Worm (Caenorhabditis elegans) whole organism, midembryonic: ENCODE measurements around the gene znf-474.

Experiments
- T22C8.4 ChIP-seq: fragments of 200-800 bp; sonication (Bioruptor generic); IDR thresholded peaks from 2 replicates; pipeline ENCODE4 v1.3.6; 2022; ENCODE audit warnings: missing genetic modification characterization, missing compliant biosample characterization
- cog-1 ChIP-seq: sonication (generic microtip); optimal IDR thresholded peaks from 2 replicates; lab custom pipeline; 2016; ENCODE audit warnings: missing genetic modification characterization, missing compliant biosample characterization
- flt-1 ChIP-seq: fragments of 200-800 bp; sonication (Bioruptor generic); IDR thresholded peaks from 2 replicates; pipeline ENCODE4 v1.3.6; 2022; ENCODE audit warnings: missing genetic modification characterization, missing compliant biosample characterization
- klf-2 ChIP-seq: fragments of 200-800 bp; sonication (Bioruptor generic); conservative IDR thresholded peaks from 2 replicates; pipeline ENCODE4 v1.3.6; 2022; ENCODE audit warnings: missing genetic modification reagents, missing genetic modification characterization, missing compliant biosample characterization
- med-1 ChIP-seq: sonication (generic microtip); optimal IDR thresholded peaks from 2 replicates; lab custom pipeline; 2017; ENCODE audit warnings: missing genetic modification characterization, mild to moderate bottlenecking, missing compliant biosample characterization, antibody characterized with exemption, missing genetic modification reagents; ENCODE audit not compliant: insufficient read depth
- ref-1 ChIP-seq: fragments of 200-800 bp; sonication (Bioruptor generic); conservative IDR thresholded peaks from 2 replicates; pipeline ENCODE4 v1.3.6; 2022; ENCODE audit warnings: missing genetic modification reagents, missing genetic modification characterization, missing compliant biosample characterization
- tab-1 ChIP-seq: fragments of 200-800 bp; sonication (Bioruptor generic); IDR thresholded peaks from 2 replicates; pipeline ENCODE4 v1.3.6; 2022; ENCODE audit warnings: missing genetic modification characterization, missing compliant biosample characterization
- ztf-23 ChIP-seq: fragments of 200-800 bp; sonication (Bioruptor generic); IDR thresholded peaks from 2 replicates; pipeline ENCODE4 v1.3.6; 2022; ENCODE audit warnings: missing genetic modification reagents, missing genetic modification characterization, missing compliant biosample characterization
- ztf-29 ChIP-seq: fragments of 200-800 bp; sonication (Bioruptor generic); IDR thresholded peaks from 2 replicates; pipeline ENCODE4 v1.3.6; 2022; ENCODE audit warnings: missing genetic modification reagents, missing genetic modification characterization, missing compliant biosample characterization

DNA sequence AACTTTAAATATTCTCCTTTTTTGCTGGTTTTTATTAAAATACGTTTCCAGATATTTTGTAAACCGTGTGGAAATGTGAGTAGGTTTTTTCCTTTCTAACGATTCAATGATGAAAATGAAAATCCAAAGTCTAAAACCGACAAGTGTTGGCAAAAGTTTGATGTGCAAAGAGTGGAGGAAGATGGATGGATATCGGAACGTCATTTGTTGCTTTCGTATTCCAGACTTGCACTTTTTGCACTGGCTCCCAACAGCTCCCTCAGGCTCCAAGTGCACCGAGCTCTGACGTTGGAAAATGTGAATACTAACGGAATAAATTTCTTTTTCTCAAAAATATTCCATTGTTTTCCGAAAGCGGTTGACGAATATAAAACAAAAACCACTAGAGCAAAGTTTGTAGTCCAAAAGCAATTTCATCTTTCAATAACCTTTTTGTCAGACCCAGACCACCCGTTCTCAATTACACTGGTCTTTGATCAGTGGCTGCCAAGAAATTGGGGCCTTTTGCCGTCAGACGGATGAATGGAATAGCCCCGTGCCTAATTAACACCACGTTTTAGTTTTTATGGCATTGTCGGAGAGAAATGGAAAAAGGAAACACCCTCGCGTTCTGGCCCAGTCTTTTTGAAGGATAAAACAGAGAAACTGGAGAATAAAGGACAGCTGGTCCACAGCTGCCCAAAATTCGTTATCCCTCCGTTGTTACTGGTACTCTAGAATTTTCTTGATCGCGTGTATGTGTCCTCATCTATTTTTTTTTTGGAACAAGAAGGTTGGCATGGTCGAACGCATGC lies 33.2 kb downstream of the znf-474 start:
- TF ChIP-seq T22C8.4 (no peak), ref-1 (GFP tag; lab: Robert Waterston, UW) (no peak), med-1 (GFP tag; lab: Kevin White, UChicago) (no peak), ztf-23 (GFP tag; lab: Robert Waterston, UW) (no peak), klf-2 (GFP tag; lab: Robert Waterston, UW) (no peak), ztf-29 (no peak), tab-1 (GFP tag; lab: Robert Waterston, UW) (no peak), flt-1 (GFP tag; lab: Robert Waterston, UW) (0 out of 2 replicates have a peak, but pooled peaks have one; percentile 19), cog-1 (tag; lab: Kevin White, UChicago) (peak; percentile 51)
